Fruit fly (Drosophila melanogaster): ENCODE results near the gene CG7573.

CG7573 gene

dm6 chr3L:11336094-11336756 is 24.7 kb downstream of the CG7573 start (continued):
- TF ChIP-seq gro (GFP tag; optimal IDR thresholded peaks at IDR 0.05) (no peak), emc (GFP tag; optimal IDR thresholded peaks at IDR 0.05) (no peak), Bdp1 (GFP tag; optimal IDR thresholded peaks at IDR 0.05) (no peak), Deaf1 (tag; optimal IDR thresholded peaks at IDR 0.05) (no peak), CG1233 (GFP tag; optimal IDR thresholded peaks at IDR 0.05) (no peak), CG30431 (GFP tag; optimal IDR thresholded peaks at IDR 0.05) (peak; percentile 16), CG3726 (GFP tag; IDR thresholded peaks at IDR 0.05) (no peak), CG10959 (GFP tag; IDR thresholded peaks at IDR 0.05) (no peak), Side (GFP tag; optimal IDR thresholded peaks at IDR 0.05) (no peak), CG6854 (GFP tag; optimal IDR thresholded peaks at IDR 0.05) (no peak), crol (GFP tag; IDR thresholded peaks at IDR 0.05) (no peak), tx (GFP tag; optimal IDR thresholded peaks at IDR 0.05) (no peak), kah (GFP tag; optimal IDR thresholded peaks at IDR 0.05) (no peak), CG7271 (tag; optimal IDR thresholded peaks at IDR 0.05) (no peak), Bteb2 (GFP tag; optimal IDR thresholded peaks at IDR 0.05) (no peak), gce (GFP tag; IDR thresholded peaks at IDR 0.05) (no peak), CG12659 (GFP tag; optimal IDR thresholded peaks at IDR 0.05) (peak; percentile 25), Hmr (GFP tag; optimal IDR thresholded peaks at IDR 0.05) (peak; percentile 8), CG10147 (GFP tag; optimal IDR thresholded peaks at IDR 0.05) (no peak), pita (GFP tag; optimal IDR thresholded peaks at IDR 0.05) (no peak), ATbp (GFP tag; optimal IDR thresholded peaks at IDR 0.05) (no peak), zfh2 (GFP tag; optimal IDR thresholded peaks at IDR 0.05) (no peak), phol (tag; optimal IDR thresholded peaks at IDR 0.05) (peak; percentile 48), chinmo (GFP tag; IDR thresholded peaks at IDR 0.05; ENCODE audit: partially characterized antibody) (no peak), ase (GFP tag; IDR thresholded peaks at IDR 0.05) (no peak), Dek (tag; optimal IDR thresholded peaks at IDR 0.05) (no peak), CG12104 (GFP tag; optimal IDR thresholded peaks at IDR 0.05) (peak; percentile 43), tin (GFP tag; optimal IDR thresholded peaks at IDR 0.05) (peak; percentile 24), CG17328 (GFP tag; IDR thresholded peaks at IDR 0.05) (no peak), CG2116 (GFP tag; optimal IDR thresholded peaks at IDR 0.05) (no peak), NfI (GFP tag; optimal IDR thresholded peaks at IDR 0.05) (no peak), CG18764 (GFP tag; optimal IDR thresholded peaks at IDR 0.05) (no peak), Doc3 (GFP tag; IDR thresholded peaks at IDR 0.05; ENCODE audit: partially characterized antibody) (no peak), D (optimal IDR thresholded peaks at IDR 0.05) (no peak), D (GFP tag; optimal IDR thresholded peaks at IDR 0.05) (no peak), CG30403 (GFP tag; optimal IDR thresholded peaks at IDR 0.05) (peak; percentile 62), bcd (GFP tag; optimal IDR thresholded peaks at IDR 0.05) (peak; percentile 62), hbn (GFP tag; IDR thresholded peaks at IDR 0.05; ENCODE audit: partially characterized antibody) (no peak), CG14014 (GFP tag; IDR thresholded peaks at IDR 0.05) (no peak), HLH4C (GFP tag; IDR thresholded peaks at IDR 0.05; ENCODE audit: partially characterized antibody) (no peak), ind (GFP tag; optimal IDR thresholded peaks at IDR 0.05) (no peak), gt (GFP tag; IDR thresholded peaks at IDR 0.05) (no peak), Sin3A (optimal IDR thresholded peaks at IDR 0.05) (no peak), Sox102F (GFP tag; optimal IDR thresholded peaks at IDR 0.05) (peak; percentile 57), Ssrp (tag; optimal IDR thresholded peaks at IDR 0.05) (peak; percentile 50), grau (tag; optimal IDR thresholded peaks at IDR 0.05) (peak; percentile 49), CG1529 (GFP tag; optimal IDR thresholded peaks at IDR 0.05) (peak; percentile 21), Trl (optimal IDR thresholded peaks at IDR 0.05) (no peak), Trl (GFP tag; optimal IDR thresholded peaks at IDR 0.05) (no peak), CkIIα-i1 (GFP tag; IDR thresholded peaks at IDR 0.05) (no peak), wek (GFP tag; optimal IDR thresholded peaks at IDR 0.05) (no peak), ato (GFP tag; IDR thresholded peaks at IDR 0.05; ENCODE audit: partially characterized antibody) (no peak)

Measured in whole organism, embryonic.